Fruit fly (Drosophila melanogaster) whole organism, embryonic: Measurements from ENCODE around the gene His3.3B.
A peak's percentile ranks its signal among the peaks of the same experiment; 100 is the strongest.

ENCODE experiments used
- ATbp ChIP-seq: fragments of 200-800 bp; sonication (Bioruptor generic); optimal IDR thresholded peaks from 2 replicates; lab custom pipeline; 2017; ENCODE audit warnings: missing biosample characterization, mild to moderate bottlenecking, missing genetic modification characterization, missing genetic modification reagents
- CG1024 ChIP-seq: fragments of 200-800 bp; sonication (Bioruptor generic); IDR thresholded peaks from 2 replicates; pipeline ENCODE4 v1.3.6; 2022; ENCODE audit warnings: missing biosample characterization, missing genetic modification characterization
- CG10979 ChIP-seq: fragments of 200-800 bp; sonication (Bioruptor generic); optimal IDR thresholded peaks from 2 replicates; lab custom pipeline; 2018; ENCODE audit warnings: missing biosample characterization, mild to moderate bottlenecking, missing genetic modification characterization, moderate library complexity
- CG11093 ChIP-seq: fragments of 200-800 bp; sonication (Bioruptor generic); IDR thresholded peaks from 3 replicates; pipeline ENCODE4 v1.3.6; 2022; ENCODE audit warnings: missing biosample characterization, missing genetic modification characterization
- CG11504 ChIP-seq: fragments of 200-800 bp; sonication (Bioruptor generic); optimal IDR thresholded peaks from 3 replicates; lab custom pipeline; 2019; ENCODE audit warnings: missing biosample characterization, mild to moderate bottlenecking, missing genetic modification characterization, moderate library complexity
- CG11723 ChIP-seq: fragments of 200-800 bp; sonication (Bioruptor generic); optimal IDR thresholded peaks from 2 replicates; lab custom pipeline; 2017; ENCODE audit warnings: missing biosample characterization, mild to moderate bottlenecking, missing genetic modification characterization
- CG15269 ChIP-seq: fragments of 200-800 bp; sonication (Bioruptor generic); optimal IDR thresholded peaks from 2 replicates; lab custom pipeline; 2018; ENCODE audit warnings: missing biosample characterization, mild to moderate bottlenecking, missing genetic modification characterization, moderate library complexity
- CG17568 ChIP-seq: fragments of 200-800 bp; sonication (Bioruptor generic); optimal IDR thresholded peaks from 2 replicates; lab custom pipeline; 2018; ENCODE audit warnings: missing biosample characterization, mild to moderate bottlenecking, missing genetic modification characterization, moderate library complexity
- CG17612 ChIP-seq: fragments of 200-800 bp; sonication (Bioruptor generic); IDR thresholded peaks from 2 replicates; pipeline ENCODE4 v1.3.6; 2022; ENCODE audit warnings: missing biosample characterization, missing genetic modification characterization
- CG17912 ChIP-seq: fragments of 200-800 bp; sonication (Bioruptor generic); optimal IDR thresholded peaks from 2 replicates; lab custom pipeline; 2018; ENCODE audit warnings: missing biosample characterization, mild to moderate bottlenecking, missing genetic modification characterization
- CG18476 ChIP-seq: fragments of 200-800 bp; sonication (Bioruptor generic); optimal IDR thresholded peaks from 2 replicates; lab custom pipeline; 2016; ENCODE audit warnings: missing biosample characterization, mild to moderate bottlenecking, missing genetic modification characterization
- CG31388 ChIP-seq: fragments of 200-800 bp; sonication (Bioruptor generic); optimal IDR thresholded peaks from 2 replicates; lab custom pipeline; 2016; ENCODE audit warnings: missing biosample characterization, missing genetic modification characterization
- CG31441 ChIP-seq: fragments of 200-800 bp; sonication (Bioruptor generic); IDR thresholded peaks from 2 replicates; pipeline ENCODE4 v1.3.6; 2022; ENCODE audit warnings: missing biosample characterization, missing genetic modification characterization
- CG32532 ChIP-seq: fragments of 200-800 bp; sonication (Bioruptor generic); IDR thresholded peaks from 2 replicates; pipeline ENCODE4 v1.3.6; 2022; ENCODE audit warnings: missing biosample characterization, missing genetic modification characterization
- CG32772 ChIP-seq: fragments of 200-800 bp; sonication (Bioruptor generic); IDR thresholded peaks from 2 replicates; pipeline ENCODE4 v1.3.6; 2022; ENCODE audit warnings: missing biosample characterization, missing genetic modification characterization
- CG34376 ChIP-seq: fragments of 200-800 bp; sonication (Bioruptor generic); optimal IDR thresholded peaks from 2 replicates; lab custom pipeline; 2018; ENCODE audit warnings: missing biosample characterization, mild to moderate bottlenecking, missing genetic modification characterization
- CG4360 ChIP-seq: fragments of 200-800 bp; sonication (Bioruptor generic); IDR thresholded peaks from 2 replicates; pipeline ENCODE4 v1.3.6; 2022; ENCODE audit warnings: missing biosample characterization, missing genetic modification characterization
- CG7987 ChIP-seq: fragments of 200-800 bp; sonication (Bioruptor generic); optimal IDR thresholded peaks from 2 replicates; lab custom pipeline; 2018; ENCODE audit warnings: missing biosample characterization, mild to moderate bottlenecking, missing genetic modification characterization, moderate library complexity
- CG8290 ChIP-seq, 3 experiments: fragments of 200-800 bp; sonication (Bioruptor generic); optimal IDR thresholded peaks; 2 replicates each; lab custom pipeline; 2016 to 2019; ENCODE audit warnings: missing biosample characterization in 3 of 3, missing genetic modification characterization in 3 of 3, mild to moderate bottlenecking in 2 of 3, moderate library complexity in 1 of 3
- CG8359 ChIP-seq: fragments of 200-800 bp; sonication (Bioruptor generic); optimal IDR thresholded peaks from 2 replicates; lab custom pipeline; 2017; ENCODE audit warnings: missing biosample characterization, mild to moderate bottlenecking, missing genetic modification characterization, borderline replicate concordance
- D19A ChIP-seq: fragments of 200-800 bp; optimal IDR thresholded peaks from 3 replicates; lab custom pipeline; 2019; ENCODE audit warnings: missing biosample characterization, mild to moderate bottlenecking, missing genetic modification characterization, moderate library complexity
- Dad ChIP-seq: fragments of 200-800 bp; sonication (Bioruptor generic); optimal IDR thresholded peaks from 3 replicates; lab custom pipeline; 2016; ENCODE audit warnings: missing biosample characterization, missing genetic modification characterization
- Dip3 ChIP-seq: fragments of 200-800 bp; sonication (Bioruptor generic); optimal IDR thresholded peaks from 3 replicates; lab custom pipeline; 2016; ENCODE audit warnings: missing biosample characterization, missing genetic modification characterization
- H2.0 ChIP-seq: fragments of 200-800 bp; sonication (Bioruptor generic); IDR thresholded peaks from 2 replicates; pipeline ENCODE4 v1.3.6; 2022; ENCODE audit warnings: missing biosample characterization, missing genetic modification characterization
- HLH3B ChIP-seq: fragments of 200-800 bp; sonication (Bioruptor generic); IDR thresholded peaks from 2 replicates; pipeline ENCODE4 v1.3.6; 2022; ENCODE audit warnings: missing biosample characterization, missing genetic modification characterization
- Hmx ChIP-seq: fragments of 200-800 bp; sonication (Bioruptor generic); optimal IDR thresholded peaks from 2 replicates; lab custom pipeline; 2016; ENCODE audit warnings: missing biosample characterization, missing genetic modification characterization
- Nf-YC ChIP-seq: fragments of 200-800 bp; optimal IDR thresholded peaks from 3 replicates; lab custom pipeline; 2019; ENCODE audit warnings: missing biosample characterization, mild to moderate bottlenecking, missing genetic modification characterization, moderate library complexity
- Pdp1 ChIP-seq, 2 experiments: fragments of 200-800 bp; sonication (Bioruptor generic); optimal IDR thresholded peaks; 3 replicates each; lab custom pipeline; 2016; ENCODE audit warnings: missing biosample characterization in 2 of 2, missing genetic modification characterization in 2 of 2, mild to moderate bottlenecking in 1 of 2, moderate library complexity in 1 of 2
- az2 ChIP-seq: fragments of 200-800 bp; sonication (Bioruptor generic); optimal IDR thresholded peaks from 3 replicates; lab custom pipeline; 2016; ENCODE audit warnings: missing biosample characterization, missing genetic modification characterization
- bbx ChIP-seq: fragments of 200-800 bp; sonication (Bioruptor generic); IDR thresholded peaks from 2 replicates; pipeline ENCODE4 v1.3.6; 2022; ENCODE audit warnings: missing biosample characterization, missing genetic modification characterization; ENCODE audit not compliant: partially characterized antibody
- cato ChIP-seq: fragments of 200-800 bp; sonication (Bioruptor generic); optimal IDR thresholded peaks from 2 replicates; lab custom pipeline; 2016; ENCODE audit warnings: missing biosample characterization, missing genetic modification characterization, borderline replicate concordance
- chif ChIP-seq, 2 experiments: fragments of 200-800 bp; sonication (Bioruptor generic); optimal IDR thresholded peaks; 3 replicates each; lab custom pipeline; 2016; ENCODE audit warnings: missing biosample characterization in 2 of 2, missing genetic modification characterization in 2 of 2
- dmrt11E ChIP-seq: fragments of 200-800 bp; sonication (Bioruptor generic); optimal IDR thresholded peaks from 3 replicates; lab custom pipeline; 2018; ENCODE audit warnings: missing biosample characterization, mild to moderate bottlenecking, missing genetic modification characterization, moderate library complexity
- fd64A ChIP-seq: fragments of 200-800 bp; sonication (Bioruptor generic); optimal IDR thresholded peaks from 3 replicates; lab custom pipeline; 2018; ENCODE audit warnings: missing biosample characterization, mild to moderate bottlenecking, missing genetic modification characterization
- ham ChIP-seq: fragments of 200-800 bp; sonication (Bioruptor generic); IDR thresholded peaks from 2 replicates; pipeline ENCODE4 v1.3.6; 2022; ENCODE audit warnings: missing biosample characterization, missing genetic modification characterization
- hkb ChIP-seq, 2 experiments: fragments of 200-800 bp in 1 of 2; fragments of >200 bp in 1 of 2; sonication (Bioruptor generic) in 1 of 2; IDR thresholded peaks in 1 of 2; optimal IDR thresholded peaks in 1 of 2; 2 replicates each; pipeline versions ENCODE4 v1.3.6 to Lab custom; 2017 to 2022; ENCODE audit warnings: missing biosample characterization in 1 of 2, missing genetic modification characterization in 1 of 2
- ind ChIP-seq: fragments of 200-800 bp; sonication (Bioruptor generic); optimal IDR thresholded peaks from 3 replicates; lab custom pipeline; 2016; ENCODE audit warnings: missing biosample characterization, missing genetic modification characterization
- kay ChIP-seq: fragments of 200-800 bp; sonication (Bioruptor generic); optimal IDR thresholded peaks from 2 replicates; lab custom pipeline; 2016; ENCODE audit warnings: missing biosample characterization, missing genetic modification characterization
- nerfin-1 ChIP-seq: fragments of 200-800 bp; sonication (Bioruptor generic); optimal IDR thresholded peaks from 3 replicates; lab custom pipeline; 2019; ENCODE audit warnings: missing biosample characterization, mild to moderate bottlenecking, missing genetic modification characterization, moderate library complexity
- pan ChIP-seq, 4 experiments: fragments of >200 bp in 3 of 4; fragments of 200-800 bp in 1 of 4; sonication (Bioruptor generic) in 1 of 4; optimal IDR thresholded peaks in 3 of 4; IDR thresholded peaks in 1 of 4; 2 replicates each; pipeline versions ENCODE4 v1.3.6 to Lab custom; 2017 to 2022; ENCODE audit warnings: missing biosample characterization in 2 of 4, missing genetic modification characterization in 2 of 4, mixed read lengths in 1 of 4
- sens ChIP-seq: fragments of 200-800 bp; sonication (Bioruptor generic); peaks from one replicate; lab custom pipeline; 2016; ENCODE audit warnings: missing biosample characterization, missing genetic modification characterization
- sisA ChIP-seq: fragments of 200-800 bp; sonication (Bioruptor generic); IDR thresholded peaks from 2 replicates; pipeline ENCODE4 v1.3.6; 2022; ENCODE audit warnings: missing biosample characterization, missing genetic modification characterization
- slp2 ChIP-seq: fragments of 200-800 bp; sonication (Bioruptor generic); optimal IDR thresholded peaks from 2 replicates; lab custom pipeline; 2016; ENCODE audit warnings: missing biosample characterization, missing genetic modification characterization
- ssp ChIP-seq: fragments of 200-800 bp; sonication (Bioruptor generic); IDR thresholded peaks from 2 replicates; pipeline ENCODE4 v1.3.6; 2022; ENCODE audit warnings: missing biosample characterization, missing genetic modification characterization
- tap ChIP-seq: fragments of 200-800 bp; optimal IDR thresholded peaks from 3 replicates; lab custom pipeline; 2019; ENCODE audit warnings: missing biosample characterization, mild to moderate bottlenecking, missing genetic modification characterization, moderate library complexity
- trh ChIP-seq: fragments of 200-800 bp; sonication (Bioruptor generic); optimal IDR thresholded peaks from 2 replicates; lab custom pipeline; 2016; ENCODE audit warnings: missing biosample characterization, missing genetic modification characterization
- unpg ChIP-seq: fragments of 200-800 bp; sonication (Bioruptor generic); optimal IDR thresholded peaks from 3 replicates; lab custom pipeline; 2018; ENCODE audit warnings: missing biosample characterization, mild to moderate bottlenecking, missing genetic modification characterization, moderate library complexity
- wdn ChIP-seq: fragments of 200-800 bp; sonication (Bioruptor generic); IDR thresholded peaks from 2 replicates; pipeline ENCODE4 v1.3.6; 2022; ENCODE audit warnings: missing biosample characterization, missing genetic modification characterization
- zen ChIP-seq: fragments of 200-800 bp; sonication (Bioruptor generic); optimal IDR thresholded peaks from 3 replicates; lab custom pipeline; 2018; ENCODE audit warnings: missing biosample characterization, mild to moderate bottlenecking, missing genetic modification characterization, moderate library complexity

His3.3B gene

DNA sequence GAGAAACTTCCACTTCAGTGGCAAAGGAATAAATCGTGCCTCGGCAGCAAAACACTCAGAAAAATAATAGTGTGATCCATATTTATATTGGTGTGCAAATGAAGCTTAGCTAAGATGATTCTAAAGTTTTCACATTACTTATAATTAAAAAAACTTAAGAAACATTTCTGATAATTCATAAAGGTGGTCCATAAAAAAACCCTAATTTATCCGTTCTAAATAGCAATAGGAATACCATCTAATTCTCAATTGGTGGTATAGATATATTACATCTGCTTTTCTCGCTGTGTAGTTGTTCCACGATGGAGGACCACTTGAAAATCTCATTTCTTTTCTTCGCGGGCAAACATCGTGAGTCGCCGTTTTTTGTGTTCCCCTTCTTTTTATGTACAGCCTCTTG lies 1.3 kb downstream of the His3.3B start (continued):
- TF ChIP-seq CG17912 (GFP tag; lab: Kevin White, UChicago) = no peak
- no peak for TF ChIP-seq CG8290 (GFP tag; optimal IDR thresholded peaks at IDR 0.05; lab: Kevin White, UChicago)
- TF ChIP-seq CG8290 (tag; optimal IDR thresholded peaks at IDR 0.05; lab: Kevin White, UChicago) = no peak
- 0 out of 2 replicates have a peak, but pooled peaks have one; percentile 16 for TF ChIP-seq ssp (GFP tag; lab: Robert Waterston, UW)
- TF ChIP-seq zen (tag; lab: Kevin White, UChicago) = peak; percentile 42
- TF ChIP-seq sens = peak; percentile 95
- 0 out of 2 replicates have a peak, but pooled peaks have one; percentile 21 for TF ChIP-seq CG32772 (GFP tag; lab: Robert Waterston, UW)
- peak; percentile 14 for TF ChIP-seq CG7987
- TF ChIP-seq CG15269 = peak; percentile 62
- peak; percentile 63 for TF ChIP-seq CG32532 (GFP tag; lab: Robert Waterston, UW)
- TF ChIP-seq Pdp1 (GFP tag; optimal IDR thresholded peaks at IDR 0.05; lab: Kevin White, UChicago) = peak in 1 of 2 experiments; percentile 24
- no peak for TF ChIP-seq CG11093 (GFP tag; lab: Robert Waterston, UW)
- TF ChIP-seq unpg (GFP tag; lab: Kevin White, UChicago) = peak; percentile 55
- TF ChIP-seq Nf-YC (tag; lab: Kevin White, UChicago) = peak; percentile 10
- no peak for TF ChIP-seq CG31388 (GFP tag; lab: Kevin White, UChicago)
- peak; percentile 25; the same call in 1 of the 2 replicates for TF ChIP-seq CG31441 (GFP tag; lab: Robert Waterston, UW)
- peak; percentile 12 for TF ChIP-seq CG11723 (GFP tag; lab: Kevin White, UChicago)
- peak; percentile 60 for TF ChIP-seq nerfin-1 (tag; lab: Kevin White, UChicago)
- TF ChIP-seq cato (GFP tag; lab: Kevin White, UChicago) = peak; percentile 7
- TF ChIP-seq pan (optimal IDR thresholded peaks at IDR 0.05; lab: Kevin White, UChicago) = no peak
- peak in 1 of 2 experiments; percentile 64 for TF ChIP-seq pan (GFP tag; optimal IDR thresholded peaks at IDR 0.05 in 1 of 2, IDR thresholded peaks at IDR 0.05 in 1 of 2)
- peak; percentile 72 for TF ChIP-seq CG11504
- TF ChIP-seq hkb (optimal IDR thresholded peaks at IDR 0.05; lab: Kevin White, UChicago) = no peak
- peak; percentile 61 for TF ChIP-seq hkb (GFP tag; IDR thresholded peaks at IDR 0.05; lab: Robert Waterston, UW)
- no peak for TF ChIP-seq CG4360 (GFP tag; lab: Robert Waterston, UW)
- TF ChIP-seq CG8359 (GFP tag; lab: Kevin White, UChicago) = peak; percentile 25
- no peak for TF ChIP-seq Hmx
- TF ChIP-seq CG18476 (GFP tag; lab: Kevin White, UChicago) = peak; percentile 56
- peak; percentile 64 for TF ChIP-seq dmrt11E (tag; lab: Kevin White, UChicago)
- peak; percentile 65 for TF ChIP-seq tap
- TF ChIP-seq az2 (GFP tag; lab: Kevin White, UChicago) = peak; percentile 28
- no peak for TF ChIP-seq bbx (GFP tag; lab: Robert Waterston, UW)
- no peak for TF ChIP-seq fd64A (GFP tag; lab: Kevin White, UChicago)
- peak; percentile 54 for TF ChIP-seq HLH3B (GFP tag; lab: Robert Waterston, UW)
- TF ChIP-seq wdn (GFP tag; lab: Robert Waterston, UW) = no peak
- peak; percentile 45 for TF ChIP-seq ATbp (GFP tag; lab: Kevin White, UChicago)
- TF ChIP-seq chif (GFP tag; optimal IDR thresholded peaks at IDR 0.05; lab: Kevin White, UChicago) = peak; percentile 1 to 61
- peak; percentile 2 for TF ChIP-seq Dip3 (GFP tag; lab: Kevin White, UChicago)
- TF ChIP-seq kay (GFP tag; lab: Kevin White, UChicago) = no peak
- TF ChIP-seq slp2 (GFP tag; lab: Kevin White, UChicago) = peak; percentile 32
- TF ChIP-seq Dad (GFP tag; lab: Kevin White, UChicago) = peak; percentile 27
- TF ChIP-seq CG1024 (GFP tag; lab: Robert Waterston, UW) = no peak
- TF ChIP-seq CG17612 (GFP tag; lab: Robert Waterston, UW) = no peak
- TF ChIP-seq CG17568 = no peak
- no peak for TF ChIP-seq H2.0
- no peak for TF ChIP-seq CG34376
- TF ChIP-seq trh (GFP tag; lab: Kevin White, UChicago) = peak; percentile 14
- no peak for TF ChIP-seq ham (GFP tag; lab: Robert Waterston, UW)
- TF ChIP-seq CG10979 (tag; lab: Kevin White, UChicago) = peak; percentile 78
- TF ChIP-seq sisA = peak; percentile 60
- peak; percentile 61 for TF ChIP-seq ind (GFP tag; lab: Kevin White, UChicago)
- TF ChIP-seq D19A = peak; percentile 68
